Fruit fly (Drosophila melanogaster) whole organism, embryonic: ENCODE measurements around the gene gl.
A peak's percentile ranks its signal among the peaks of the same experiment; 100 is the strongest.

Source experiments
- CG10209 ChIP-seq: fragments of 200-800 bp; sonication (Bioruptor generic); optimal IDR thresholded peaks from 3 replicates; lab custom pipeline; 2017; ENCODE audit warnings: missing biosample characterization, mild to moderate bottlenecking, missing genetic modification characterization, missing genetic modification reagents
- CG10267 ChIP-seq: fragments of 200-800 bp; sonication (Bioruptor generic); optimal IDR thresholded peaks from 2 replicates; lab custom pipeline; 2018; ENCODE audit warnings: missing biosample characterization, mild to moderate bottlenecking, missing genetic modification characterization, moderate library complexity
- CG10565 ChIP-seq: fragments of 200-800 bp; sonication (Bioruptor generic); optimal IDR thresholded peaks from 3 replicates; lab custom pipeline; 2016; ENCODE audit warnings: missing biosample characterization, mild to moderate bottlenecking, missing genetic modification characterization
- CG12104 ChIP-seq: fragments of 200-800 bp; sonication (Bioruptor generic); optimal IDR thresholded peaks from 3 replicates; lab custom pipeline; 2016; ENCODE audit warnings: missing biosample characterization, missing genetic modification characterization
- CG12155 ChIP-seq: fragments of 200-800 bp; sonication (Bioruptor generic); optimal IDR thresholded peaks from 3 replicates; lab custom pipeline; 2016; ENCODE audit warnings: missing biosample characterization, missing genetic modification characterization
- CG13287 ChIP-seq: fragments of 200-800 bp; sonication (Bioruptor generic); IDR thresholded peaks from 2 replicates; pipeline ENCODE4 v1.3.6; 2022; ENCODE audit warnings: missing biosample characterization, missing genetic modification characterization; ENCODE audit not compliant: partially characterized antibody
- CG13424 ChIP-seq: fragments of 200-800 bp; sonication (Bioruptor generic); optimal IDR thresholded peaks from 2 replicates; lab custom pipeline; 2019; ENCODE audit warnings: missing biosample characterization, mild to moderate bottlenecking, missing genetic modification characterization, moderate library complexity
- CG15011 ChIP-seq: fragments of 200-800 bp; sonication (Bioruptor generic); optimal IDR thresholded peaks from 3 replicates; lab custom pipeline; 2018; ENCODE audit warnings: missing biosample characterization, mild to moderate bottlenecking, missing genetic modification characterization
- CG16813 ChIP-seq: fragments of 200-800 bp; sonication (Bioruptor generic); IDR thresholded peaks from 3 replicates; pipeline ENCODE4 v1.3.6; 2022; ENCODE audit warnings: missing biosample characterization, missing genetic modification characterization; ENCODE audit not compliant: partially characterized antibody
- CG17361 ChIP-seq: fragments of 200-800 bp; sonication (Bioruptor generic); IDR thresholded peaks from 3 replicates; pipeline ENCODE4 v1.3.6; 2022; ENCODE audit warnings: missing biosample characterization, missing genetic modification characterization
- CG18262 ChIP-seq: fragments of 200-800 bp; optimal IDR thresholded peaks from 3 replicates; lab custom pipeline; 2019; ENCODE audit warnings: missing biosample characterization, mild to moderate bottlenecking, missing genetic modification characterization, moderate library complexity
- CG2129 ChIP-seq: fragments of 200-800 bp; sonication (Bioruptor generic); IDR thresholded peaks from 2 replicates; pipeline ENCODE4 v1.3.6; 2022; ENCODE audit warnings: missing biosample characterization, missing genetic modification characterization; ENCODE audit not compliant: partially characterized antibody
- CG2712 ChIP-seq: fragments of 200-800 bp; optimal IDR thresholded peaks from 3 replicates; lab custom pipeline; 2019; ENCODE audit warnings: missing biosample characterization, mild to moderate bottlenecking, missing genetic modification characterization, moderate library complexity
- CG30020 ChIP-seq: fragments of 200-800 bp; optimal IDR thresholded peaks from 2 replicates; lab custom pipeline; 2019; ENCODE audit warnings: missing biosample characterization, mild to moderate bottlenecking, missing genetic modification characterization, moderate library complexity
- CG31224 ChIP-seq: fragments of 200-800 bp; sonication (Bioruptor generic); IDR thresholded peaks from 2 replicates; pipeline ENCODE4 v1.3.6; 2022; ENCODE audit warnings: missing biosample characterization, missing genetic modification characterization
- CG31365 ChIP-seq: fragments of 200-800 bp; sonication (Bioruptor generic); optimal IDR thresholded peaks from 2 replicates; lab custom pipeline; 2018; ENCODE audit warnings: missing biosample characterization, mild to moderate bottlenecking, missing genetic modification characterization
- CG31388 ChIP-seq: fragments of 200-800 bp; sonication (Bioruptor generic); optimal IDR thresholded peaks from 2 replicates; lab custom pipeline; 2016; ENCODE audit warnings: missing biosample characterization, missing genetic modification characterization
- CG33213 ChIP-seq: fragments of 200-800 bp; sonication (Bioruptor generic); optimal IDR thresholded peaks from 3 replicates; lab custom pipeline; 2016; ENCODE audit warnings: missing biosample characterization, missing genetic modification characterization
- CG42726 ChIP-seq: fragments of 200-800 bp; sonication (Bioruptor generic); IDR thresholded peaks from 2 replicates; pipeline ENCODE4 v1.3.6; 2022; ENCODE audit warnings: missing biosample characterization, missing genetic modification characterization; ENCODE audit not compliant: partially characterized antibody
- CG4707 ChIP-seq: fragments of 200-800 bp; sonication (Bioruptor generic); optimal IDR thresholded peaks from 2 replicates; lab custom pipeline; 2018; ENCODE audit warnings: missing biosample characterization, mild to moderate bottlenecking, missing genetic modification characterization, moderate library complexity
- CG6175 ChIP-seq: fragments of 200-800 bp; sonication (Bioruptor generic); IDR thresholded peaks from 3 replicates; pipeline ENCODE4 v1.3.6; 2022; ENCODE audit warnings: missing biosample characterization, missing genetic modification characterization
- CG6813 ChIP-seq: fragments of 200-800 bp; sonication (Bioruptor generic); optimal IDR thresholded peaks from 2 replicates; lab custom pipeline; 2017; ENCODE audit warnings: missing biosample characterization, missing genetic modification characterization, mild to moderate bottlenecking, moderate library complexity, missing genetic modification reagents
- CG7357 ChIP-seq: fragments of 200-800 bp; sonication (Bioruptor generic); IDR thresholded peaks from 3 replicates; pipeline ENCODE4 v1.3.6; 2022; ENCODE audit warnings: missing biosample characterization, missing genetic modification characterization
- CG8944 ChIP-seq: fragments of 200-800 bp; sonication (Bioruptor generic); optimal IDR thresholded peaks from 3 replicates; lab custom pipeline; 2016; ENCODE audit warnings: missing biosample characterization, missing genetic modification characterization
- CG9797 ChIP-seq: fragments of 200-800 bp; sonication (Bioruptor generic); optimal IDR thresholded peaks from 3 replicates; lab custom pipeline; 2018; ENCODE audit warnings: missing biosample characterization, mild to moderate bottlenecking, missing genetic modification characterization
- CG9817 ChIP-seq: fragments of 200-800 bp; sonication (Bioruptor generic); optimal IDR thresholded peaks from 2 replicates; lab custom pipeline; 2018; ENCODE audit warnings: missing biosample characterization, mild to moderate bottlenecking, missing genetic modification characterization, moderate library complexity
- Deaf1 ChIP-seq: fragments of 200-800 bp; optimal IDR thresholded peaks from 3 replicates; lab custom pipeline; 2019; ENCODE audit warnings: missing biosample characterization, mild to moderate bottlenecking, missing genetic modification characterization, moderate library complexity
- Dfd ChIP-seq, 2 experiments: fragments of >200 bp; optimal IDR thresholded peaks; 2 replicates each; lab custom pipeline; 2017; ENCODE audit warnings: missing biosample characterization in 2 of 2, missing genetic modification characterization in 2 of 2
- Dref ChIP-seq: fragments of 200-800 bp; sonication (Bioruptor generic); IDR thresholded peaks from 2 replicates; pipeline ENCODE4 v1.3.6; 2022; ENCODE audit warnings: missing biosample characterization, missing genetic modification characterization
- Drgx ChIP-seq: fragments of 200-800 bp; sonication (Bioruptor generic); IDR thresholded peaks from 2 replicates; pipeline ENCODE4 v1.3.6; 2022; ENCODE audit warnings: missing biosample characterization, missing genetic modification characterization
- HLH54F ChIP-seq: fragments of 200-800 bp; sonication (Bioruptor generic); optimal IDR thresholded peaks from 3 replicates; lab custom pipeline; 2016; ENCODE audit warnings: missing biosample characterization, missing genetic modification characterization
- HmgZ ChIP-seq: fragments of 200-800 bp; sonication (Bioruptor generic); optimal IDR thresholded peaks from 2 replicates; lab custom pipeline; 2018; ENCODE audit warnings: missing biosample characterization, mild to moderate bottlenecking, missing genetic modification characterization
- Hmr ChIP-seq: fragments of 200-800 bp; sonication (Bioruptor generic); optimal IDR thresholded peaks from 3 replicates; lab custom pipeline; 2017; ENCODE audit warnings: mild to moderate bottlenecking, missing biosample characterization, missing genetic modification reagents, missing genetic modification characterization
- MTF-1 ChIP-seq: fragments of 200-800 bp; sonication (Bioruptor generic); optimal IDR thresholded peaks from 2 replicates; lab custom pipeline; 2018; ENCODE audit warnings: missing biosample characterization, mild to moderate bottlenecking, missing genetic modification characterization, borderline replicate concordance
- Meics ChIP-seq: fragments of 200-800 bp; sonication (Bioruptor generic); optimal IDR thresholded peaks from 2 replicates; lab custom pipeline; 2017; ENCODE audit warnings: missing biosample characterization, mild to moderate bottlenecking, missing genetic modification characterization
- Taf1 ChIP-seq: fragments of 200-800 bp; sonication (Bioruptor generic); IDR thresholded peaks from 2 replicates; pipeline ENCODE4 v1.3.6; 2022; ENCODE audit warnings: missing biosample characterization, missing genetic modification characterization
- Xrp1 ChIP-seq: fragments of 200-800 bp; sonication (Bioruptor generic); IDR thresholded peaks from 2 replicates; pipeline ENCODE4 v1.3.6; 2022; ENCODE audit warnings: missing biosample characterization, missing genetic modification characterization
- abd-A ChIP-seq: fragments of 200-800 bp; sonication (Bioruptor generic); optimal IDR thresholded peaks from 3 replicates; lab custom pipeline; 2019; ENCODE audit warnings: missing biosample characterization, mild to moderate bottlenecking, missing genetic modification characterization, moderate library complexity
- bowl ChIP-seq: fragments of 200-800 bp; sonication (Bioruptor generic); IDR thresholded peaks from 2 replicates; pipeline ENCODE4 v1.3.6; 2022; ENCODE audit warnings: missing biosample characterization, missing genetic modification characterization
- bsh ChIP-seq, 2 experiments: fragments of 200-800 bp; sonication (Bioruptor generic); optimal IDR thresholded peaks; 2 replicates each; lab custom pipeline; 2017 to 2018; ENCODE audit warnings: mild to moderate bottlenecking in 2 of 2, missing biosample characterization in 2 of 2, missing genetic modification characterization in 2 of 2, moderate library complexity in 1 of 2
- exex ChIP-seq: fragments of 200-800 bp; sonication (Bioruptor generic); optimal IDR thresholded peaks from 4 replicates; lab custom pipeline; 2018; ENCODE audit warnings: missing biosample characterization, mild to moderate bottlenecking, missing genetic modification characterization, moderate library complexity
- gcm ChIP-seq: fragments of 200-800 bp; sonication (Bioruptor generic); optimal IDR thresholded peaks from 2 replicates; lab custom pipeline; 2019; ENCODE audit warnings: missing biosample characterization, mild to moderate bottlenecking, missing genetic modification characterization, moderate library complexity
- lilli ChIP-seq: fragments of 200-800 bp; sonication (Bioruptor generic); optimal IDR thresholded peaks from 3 replicates; lab custom pipeline; 2016; ENCODE audit warnings: missing biosample characterization, missing genetic modification characterization
- nmo ChIP-seq: fragments of 200-800 bp; sonication (Bioruptor generic); optimal IDR thresholded peaks from 2 replicates; lab custom pipeline; 2018; ENCODE audit warnings: missing biosample characterization, mild to moderate bottlenecking, missing genetic modification characterization, moderate library complexity
- org-1 ChIP-seq: fragments of 200-800 bp; sonication (Bioruptor generic); optimal IDR thresholded peaks from 2 replicates; lab custom pipeline; 2017; ENCODE audit warnings: missing biosample characterization, missing genetic modification characterization
- sisA ChIP-seq: fragments of 200-800 bp; sonication (Bioruptor generic); IDR thresholded peaks from 2 replicates; pipeline ENCODE4 v1.3.6; 2022; ENCODE audit warnings: missing biosample characterization, missing genetic modification characterization
- zfh1 ChIP-seq: fragments of 200-800 bp; sonication (Bioruptor generic); IDR thresholded peaks from 3 replicates; pipeline ENCODE4 v1.3.6; 2022; ENCODE audit warnings: missing biosample characterization, missing genetic modification characterization

Gene gl

DNA sequence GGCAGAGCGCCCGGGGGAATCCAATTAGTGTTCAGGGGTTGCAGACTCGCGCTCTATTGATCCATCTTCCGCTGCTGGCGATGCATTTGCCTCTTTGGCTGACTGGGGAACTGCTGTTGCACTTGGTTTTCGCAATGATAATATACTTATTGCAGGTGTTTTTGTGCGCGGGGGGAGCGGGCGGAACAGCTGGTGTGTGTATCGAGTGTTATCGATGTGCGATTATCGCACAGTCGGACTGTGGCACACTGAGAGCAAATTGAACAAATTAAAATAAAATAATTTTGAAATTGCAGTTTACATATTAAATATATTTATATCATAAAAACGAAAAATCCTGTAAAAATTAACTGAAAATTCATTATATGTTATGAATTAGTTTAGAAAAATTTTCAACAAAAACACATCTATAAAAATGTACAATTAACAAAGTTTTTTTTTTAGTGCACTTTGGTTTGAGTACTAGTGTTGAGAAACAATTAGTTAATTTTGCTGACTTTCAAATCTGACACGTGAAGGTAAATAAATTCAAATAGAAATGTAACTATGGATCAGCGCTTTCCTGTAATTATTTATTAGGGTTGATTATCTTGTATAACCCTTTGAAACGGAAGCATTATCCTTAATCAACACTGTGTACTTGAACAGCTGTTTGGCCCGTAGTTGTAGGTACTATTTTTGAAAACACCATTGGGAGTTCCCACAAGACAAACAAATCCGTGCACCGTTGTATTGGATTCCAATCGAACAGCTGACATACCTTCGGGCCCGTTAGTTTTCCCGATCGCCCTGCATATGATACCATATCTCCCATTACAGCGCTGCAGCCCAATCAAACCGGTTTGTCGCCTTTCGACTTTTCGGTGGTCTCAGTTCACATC lies 30.3 kb upstream of the gl start, which contains the start of the genes Wdr37 and koko (continued):
- TF ChIP-seq abd-A (tag; lab: Kevin White, UChicago) (peak; percentile 83), CG15011 (GFP tag; lab: Kevin White, UChicago) (peak; percentile 92), exex (tag; lab: Kevin White, UChicago) (peak; percentile 85), CG9817 (peak; percentile 96), CG2129 (GFP tag; lab: Robert Waterston, UW) (no peak), Hmr (GFP tag; lab: Kevin White, UChicago) (peak; percentile 96), CG12104 (GFP tag; lab: Kevin White, UChicago) (peak; percentile 93), CG31365 (tag; lab: Kevin White, UChicago) (peak; percentile 5), CG10209 (peak; percentile 96), CG42726 (GFP tag; lab: Robert Waterston, UW) (peak; percentile 62; the same call in 1 of the 2 replicates), HLH54F (peak; percentile 61), CG8944 (GFP tag; lab: Kevin White, UChicago) (peak; percentile 72), bowl (GFP tag; lab: Robert Waterston, UW) (peak; percentile 91), CG2712 (peak; percentile 99), CG31388 (GFP tag; lab: Kevin White, UChicago) (peak; percentile 92), Deaf1 (tag; lab: Kevin White, UChicago) (peak; percentile 82), CG4707 (GFP tag; lab: Kevin White, UChicago) (peak; percentile 44), CG10565 (GFP tag; lab: Kevin White, UChicago) (peak; percentile 56), zfh1 (no peak; the same call in none of the 3 replicates), CG31224 (GFP tag; lab: Robert Waterston, UW) (peak; percentile 94), Xrp1 (GFP tag; lab: Robert Waterston, UW) (peak; percentile 99), bsh (GFP tag; optimal IDR thresholded peaks at IDR 0.05; lab: Kevin White, UChicago) (peak; percentile 37 to 98), MTF-1 (peak; percentile 69), CG10267 (tag; lab: Kevin White, UChicago) (peak; percentile 99), Dfd (GFP tag; optimal IDR thresholded peaks at IDR 0.05; lab: Kevin White, UChicago) (no peak), nmo (GFP tag; lab: Kevin White, UChicago) (peak; percentile 99), Meics (GFP tag; lab: Kevin White, UChicago) (peak; percentile 95), CG6175 (GFP tag; lab: Robert Waterston, UW) (peak; percentile 92), org-1 (GFP tag; lab: Kevin White, UChicago) (peak; percentile 86), CG30020 (tag; lab: Kevin White, UChicago) (peak; percentile 87), HmgZ (tag; lab: Kevin White, UChicago) (peak; percentile 96), CG12155 (GFP tag; lab: Kevin White, UChicago) (peak; percentile 95), Drgx (GFP tag; lab: Robert Waterston, UW) (peak; percentile 98), CG7357 (GFP tag; lab: Robert Waterston, UW) (peak; percentile 93), Dref (GFP tag; lab: Robert Waterston, UW) (peak; percentile 87), CG33213 (peak; percentile 48), gcm (peak; percentile 98), CG16813 (0 out of 3 replicates have a peak, but pooled peaks have one; percentile 54), CG18262 (tag; lab: Kevin White, UChicago) (peak; percentile 98), CG13424 (peak; percentile 98), lilli (GFP tag; lab: Kevin White, UChicago) (peak; percentile 91), CG17361 (GFP tag; lab: Robert Waterston, UW) (peak; percentile 100), CG6813 (GFP tag; lab: Kevin White, UChicago) (peak; percentile 88), Taf1 (GFP tag; lab: Robert Waterston, UW) (peak; percentile 93), CG13287 (GFP tag; lab: Robert Waterston, UW) (peak; percentile 72), CG9797 (GFP tag; lab: Kevin White, UChicago) (peak; percentile 11), sisA (GFP tag; lab: Robert Waterston, UW) (peak; percentile 98)
